Worm (Caenorhabditis elegans): Measurements from ENCODE around the gene nspb-8.

ce11 chrII:14616927-14617326, 36.5 kb upstream of the nspb-8 start:
- TF ChIP-seq ets-4 (GFP tag; optimal IDR thresholded peaks at IDR 0.05) = peak; percentile 20
- no peak for TF ChIP-seq mel-28 (tag; optimal IDR thresholded peaks at IDR 0.05; ENCODE audit: borderline replicate concordance)
- TF ChIP-seq egl-18 (GFP tag; IDR thresholded peaks at IDR 0.05) = 0 out of 2 replicates have a peak, but pooled peaks have one; percentile 20

Measured in whole organism, young adult.